Worm (Caenorhabditis elegans) whole organism, late embryonic: ENCODE results near the gene ubxn-4.

Experiments
- C08G9.2 ChIP-seq: sonication (generic microtip); optimal IDR thresholded peaks from 2 replicates; lab custom pipeline; 2016; ENCODE audit warnings: mild to moderate bottlenecking, missing genetic modification characterization, moderate library complexity, missing compliant biosample characterization
- C38D4.7 ChIP-seq: fragments of 200-800 bp; sonication (Bioruptor generic); optimal IDR thresholded peaks from 2 replicates; lab custom pipeline; 2018; ENCODE audit warnings: mild to moderate bottlenecking, missing genetic modification characterization, moderate library complexity, missing compliant biosample characterization
- F13H6.1 ChIP-seq: sonication (generic microtip); optimal IDR thresholded peaks from 2 replicates; lab custom pipeline; 2016; ENCODE audit warnings: missing genetic modification characterization, missing compliant biosample characterization
- K09A11.1 ChIP-seq: sonication (generic microtip); optimal IDR thresholded peaks from 2 replicates; lab custom pipeline; 2017; ENCODE audit warnings: antibody characterized with exemption, mild to moderate bottlenecking, missing genetic modification characterization, missing compliant biosample characterization; ENCODE audit not compliant: insufficient read depth
- T23F11.4 ChIP-seq: fragments of 200-800 bp; sonication (Bioruptor generic); optimal IDR thresholded peaks from 2 replicates; lab custom pipeline; 2018; ENCODE audit warnings: mild to moderate bottlenecking, missing genetic modification characterization, missing compliant biosample characterization
- Y22D7AL.16 ChIP-seq: sonication (generic microtip); optimal IDR thresholded peaks from 2 replicates; lab custom pipeline; 2016; ENCODE audit warnings: missing genetic modification characterization, missing compliant biosample characterization
- ahr-1 ChIP-seq: sonication (generic microtip); optimal IDR thresholded peaks from 2 replicates; lab custom pipeline; 2016; ENCODE audit warnings: missing genetic modification characterization, missing compliant biosample characterization
- ama-1 ChIP-seq: fragments of 150-350 bp; optimal IDR thresholded peaks from 2 replicates; lab custom pipeline; 2014
- ceh-14 ChIP-seq: sonication (generic microtip); optimal IDR thresholded peaks from 2 replicates; lab custom pipeline; 2016; ENCODE audit warnings: missing genotype, missing genetic modification characterization, missing compliant biosample characterization
- ceh-18 ChIP-seq: sonication (generic microtip); optimal IDR thresholded peaks from 2 replicates; lab custom pipeline; 2016; ENCODE audit warnings: missing genetic modification characterization, missing compliant biosample characterization
- ceh-2 ChIP-seq: sonication (generic microtip); optimal IDR thresholded peaks from 2 replicates; lab custom pipeline; 2016; ENCODE audit warnings: missing genotype, missing genetic modification characterization, missing compliant biosample characterization
- ceh-22 ChIP-seq: sonication (generic microtip); optimal IDR thresholded peaks from 2 replicates; lab custom pipeline; 2017; ENCODE audit warnings: missing biosample characterization, missing genetic modification characterization
- ceh-24 ChIP-seq: sonication (generic microtip); optimal IDR thresholded peaks from 2 replicates; lab custom pipeline; 2016; ENCODE audit warnings: mild to moderate bottlenecking, missing genetic modification characterization, missing compliant biosample characterization
- ceh-34 ChIP-seq: sonication (generic microtip); optimal IDR thresholded peaks from 2 replicates; lab custom pipeline; 2016; ENCODE audit warnings: mild to moderate bottlenecking, missing genetic modification characterization, missing compliant biosample characterization
- ceh-45 ChIP-seq: fragments of 200-800 bp; sonication (Bioruptor generic); IDR thresholded peaks from 2 replicates; pipeline ENCODE4 v1.3.6; 2022; ENCODE audit warnings: missing genetic modification reagents, missing genetic modification characterization, missing compliant biosample characterization
- ceh-48 ChIP-seq: sonication (generic microtip); optimal IDR thresholded peaks from 2 replicates; lab custom pipeline; 2016; ENCODE audit warnings: missing genetic modification characterization, inconsistent platforms, missing compliant biosample characterization
- ceh-9 ChIP-seq: sonication (generic microtip); optimal IDR thresholded peaks from 2 replicates; lab custom pipeline; 2016; ENCODE audit warnings: mild to moderate bottlenecking, missing genetic modification characterization, inconsistent platforms, missing compliant biosample characterization
- dmd-4 ChIP-seq: sonication (generic microtip); optimal IDR thresholded peaks from 2 replicates; lab custom pipeline; 2016; ENCODE audit warnings: borderline replicate concordance, missing genetic modification characterization, missing compliant biosample characterization
- elt-2 ChIP-seq: sonication (generic microtip); optimal IDR thresholded peaks from 2 replicates; lab custom pipeline; 2016; ENCODE audit warnings: missing genetic modification reagents, missing genetic modification characterization, missing compliant biosample characterization
- elt-4 ChIP-seq: sonication (generic microtip); optimal IDR thresholded peaks from 2 replicates; lab custom pipeline; 2016; ENCODE audit warnings: missing genetic modification characterization, missing compliant biosample characterization
- ets-4 ChIP-seq: sonication (generic microtip); optimal IDR thresholded peaks from 2 replicates; lab custom pipeline; 2016; ENCODE audit warnings: missing genetic modification characterization, missing compliant biosample characterization
- fax-1 ChIP-seq: sonication (generic microtip); optimal IDR thresholded peaks from 2 replicates; lab custom pipeline; 2016; ENCODE audit warnings: missing genotype, missing genetic modification characterization, missing compliant biosample characterization
- fkh-10 ChIP-seq: fragments of 150-350 bp; optimal IDR thresholded peaks from 2 replicates; lab custom pipeline; 2014; ENCODE audit warnings: missing biosample characterization, missing genetic modification reagents, missing genetic modification characterization
- fkh-6 ChIP-seq: sonication (generic microtip); optimal IDR thresholded peaks from 2 replicates; lab custom pipeline; 2016; ENCODE audit warnings: missing genetic modification characterization, missing compliant biosample characterization
- hlh-13 ChIP-seq: fragments of 200-800 bp; sonication (Bioruptor generic); optimal IDR thresholded peaks from 2 replicates; lab custom pipeline; 2018; ENCODE audit warnings: mild to moderate bottlenecking, missing genetic modification characterization, missing compliant biosample characterization
- hlh-30 ChIP-seq: sonication (generic microtip); optimal IDR thresholded peaks from 2 replicates; lab custom pipeline; 2017; ENCODE audit warnings: antibody characterized with exemption, missing genetic modification characterization, missing compliant biosample characterization; ENCODE audit not compliant: insufficient read depth
- hlh-6 ChIP-seq: sonication (generic microtip); optimal IDR thresholded peaks from 2 replicates; lab custom pipeline; 2016; ENCODE audit warnings: missing genotype, missing genetic modification characterization, missing compliant biosample characterization
- hlh-8 ChIP-seq: sonication (generic microtip); optimal IDR thresholded peaks from 2 replicates; lab custom pipeline; 2016; ENCODE audit warnings: missing genotype, missing genetic modification characterization, missing compliant biosample characterization
- lim-6 ChIP-seq: sonication (generic microtip); optimal IDR thresholded peaks from 2 replicates; lab custom pipeline; 2016; ENCODE audit warnings: missing genetic modification characterization, missing compliant biosample characterization
- lin-11 ChIP-seq: fragments of 200-800 bp; sonication (Bioruptor generic); optimal IDR thresholded peaks from 2 replicates; lab custom pipeline; 2018; ENCODE audit warnings: mild to moderate bottlenecking, missing genetic modification characterization, missing compliant biosample characterization
- madf-2 ChIP-seq: sonication (generic microtip); optimal IDR thresholded peaks from 2 replicates; lab custom pipeline; 2017; ENCODE audit warnings: missing genetic modification characterization, missing compliant biosample characterization
- mec-3 ChIP-seq: sonication (generic microtip); optimal IDR thresholded peaks from 2 replicates; lab custom pipeline; 2016; ENCODE audit warnings: borderline replicate concordance, missing genetic modification characterization, missing compliant biosample characterization
- nhr-11 ChIP-seq: fragments of 150-350 bp; optimal IDR thresholded peaks from 2 replicates; lab custom pipeline; 2014; ENCODE audit warnings: missing biosample characterization, missing genetic modification characterization
- nhr-232 ChIP-seq: sonication (generic microtip); optimal IDR thresholded peaks from 2 replicates; lab custom pipeline; 2016; ENCODE audit warnings: missing genetic modification characterization, missing compliant biosample characterization
- npax-4 ChIP-seq: sonication (generic microtip); optimal IDR thresholded peaks from 2 replicates; lab custom pipeline; 2016; ENCODE audit warnings: missing genetic modification characterization, missing compliant biosample characterization
- pag-3 ChIP-seq: sonication (generic microtip); optimal IDR thresholded peaks from 2 replicates; lab custom pipeline; 2016; ENCODE audit warnings: missing compliant biosample characterization, missing genetic modification characterization, borderline replicate concordance
- pat-9 ChIP-seq: fragments of 200-800 bp; sonication (Bioruptor generic); optimal IDR thresholded peaks from 2 replicates; lab custom pipeline; 2018; ENCODE audit warnings: mild to moderate bottlenecking, missing genetic modification characterization, moderate library complexity, missing compliant biosample characterization
- pax-1 ChIP-seq: fragments of 150-350 bp; optimal IDR thresholded peaks from 2 replicates; lab custom pipeline; 2014; ENCODE audit warnings: missing biosample characterization, missing genetic modification characterization
- pha-2 ChIP-seq: sonication (generic microtip); optimal IDR thresholded peaks from 2 replicates; lab custom pipeline; 2017; ENCODE audit warnings: mild to moderate bottlenecking, missing genetic modification characterization, missing compliant biosample characterization
- pros-1 ChIP-seq: fragments of 150-350 bp; optimal IDR thresholded peaks from 2 replicates; lab custom pipeline; 2014; ENCODE audit warnings: missing biosample characterization, missing genetic modification reagents, missing genetic modification characterization
- sox-4 ChIP-seq: sonication (generic microtip); optimal IDR thresholded peaks from 2 replicates; lab custom pipeline; 2017; ENCODE audit warnings: mild to moderate bottlenecking, missing genetic modification characterization, inconsistent platforms, missing compliant biosample characterization
- syd-9 ChIP-seq: sonication (generic microtip); optimal IDR thresholded peaks from 2 replicates; lab custom pipeline; 2016; ENCODE audit warnings: mild to moderate bottlenecking, missing genetic modification characterization, moderate library complexity, missing compliant biosample characterization
- tbx-2 ChIP-seq: sonication (generic microtip); optimal IDR thresholded peaks from 2 replicates; lab custom pipeline; 2016; ENCODE audit warnings: missing genetic modification characterization, missing compliant biosample characterization
- tbx-7 ChIP-seq: sonication (generic microtip); optimal IDR thresholded peaks from 2 replicates; lab custom pipeline; 2016; ENCODE audit warnings: missing genotype, missing genetic modification characterization, missing compliant biosample characterization
- unc-3 ChIP-seq, 2 experiments: fragments of 200-800 bp in 1 of 2; sonication (Bioruptor generic) in 1 of 2; sonication (generic microtip) in 1 of 2; conservative IDR thresholded peaks in 1 of 2; optimal IDR thresholded peaks in 1 of 2; 2 replicates each; pipeline versions ENCODE4 v1.3.6 to Lab custom; 2016 to 2022; ENCODE audit warnings: missing compliant biosample characterization in 2 of 2, missing genetic modification characterization in 2 of 2, missing genetic modification reagents in 1 of 2
- unc-42 ChIP-seq: sonication (generic microtip); optimal IDR thresholded peaks from 2 replicates; lab custom pipeline; 2016; ENCODE audit warnings: missing genotype, missing genetic modification characterization, missing compliant biosample characterization
- unc-86 ChIP-seq: sonication (generic microtip); optimal IDR thresholded peaks from 2 replicates; lab custom pipeline; 2016; ENCODE audit warnings: missing genetic modification characterization, missing compliant biosample characterization
- zip-5 ChIP-seq: sonication (generic microtip); optimal IDR thresholded peaks from 2 replicates; lab custom pipeline; 2016; ENCODE audit warnings: missing genetic modification characterization, missing compliant biosample characterization
- ztf-16 ChIP-seq: sonication (generic microtip); optimal IDR thresholded peaks from 2 replicates; lab custom pipeline; 2017; ENCODE audit warnings: missing genetic modification characterization, missing compliant biosample characterization

Gene ubxn-4

DNA sequence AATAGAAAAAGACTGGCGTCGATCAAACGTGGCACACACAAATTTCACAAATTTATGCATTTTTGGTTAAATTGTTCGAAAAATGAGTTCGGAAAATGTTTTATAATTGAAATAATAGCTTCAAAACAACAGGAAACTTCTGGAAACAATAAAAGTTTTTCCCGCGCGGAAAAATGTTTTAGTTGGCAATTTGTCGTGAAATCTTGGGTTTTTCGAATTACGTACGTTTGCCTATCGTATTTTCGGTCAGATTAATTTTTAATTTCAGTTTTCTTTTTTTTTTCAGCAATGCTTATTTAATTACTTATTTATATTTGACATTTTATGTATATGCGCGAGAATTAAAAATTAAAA, 49.9 kb downstream of the ubxn-4 start:
- TF ChIP-seq fax-1 (tag; lab: Kevin White, UChicago) (no peak), ceh-14 (tag; lab: Kevin White, UChicago) (no peak), nhr-232 (tag; lab: Kevin White, UChicago) (no peak), hlh-30 (tag; lab: Kevin White, UChicago) (no peak), ets-4 (tag; lab: Kevin White, UChicago) (no peak), C38D4.7 (GFP tag; lab: Kevin White, UChicago) (no peak), nhr-11 (tag; lab: Kevin White, UChicago) (no peak), lin-11 (tag; lab: Kevin White, UChicago) (no peak), ztf-16 (no peak), lim-6 (no peak)

DNA sequence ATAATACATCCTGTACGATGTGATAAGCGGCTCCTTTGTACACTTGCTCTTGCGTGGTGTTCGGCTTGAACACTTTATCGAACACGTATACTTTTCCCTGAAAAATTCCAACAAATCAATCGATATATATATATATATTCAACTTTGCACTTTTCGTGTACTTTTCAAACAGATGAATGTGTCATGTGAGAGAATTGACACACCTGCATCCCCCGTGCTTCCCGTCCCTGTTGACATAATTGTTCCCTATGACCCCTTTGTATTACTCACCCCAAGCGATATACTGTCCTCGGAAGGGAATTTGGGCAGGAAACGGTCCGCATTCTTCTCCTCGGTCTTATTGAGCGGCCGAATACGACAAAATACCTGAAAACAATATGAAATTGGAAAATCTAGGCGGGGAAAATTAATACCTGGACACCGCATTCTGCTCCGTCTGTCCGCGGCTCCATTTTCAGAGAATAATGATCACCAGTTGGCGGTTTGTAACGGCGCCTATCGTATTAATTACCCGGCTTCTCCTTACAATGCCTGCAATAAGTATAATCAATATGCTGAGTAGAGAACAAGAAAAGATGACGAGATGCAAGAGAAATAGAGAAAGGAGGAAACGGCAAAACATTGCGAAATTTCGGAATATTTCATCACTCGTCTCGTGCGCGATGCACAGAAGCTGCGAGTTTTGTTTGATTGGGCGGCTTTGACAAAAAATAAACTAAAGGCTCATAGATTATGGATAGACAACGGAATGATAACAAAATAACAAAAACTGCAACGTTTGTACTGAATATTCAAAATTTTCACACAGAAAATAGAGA, 50.5 kb downstream of the ubxn-4 start, which contains the start of gene unc-116:
Gene unc-116, minus strand, starts transcription at position 531 of the 818 bp plus-strand sequence.
- TF ChIP-seq pag-3 (tag; lab: Kevin White, UChicago): no peak
- TF ChIP-seq sox-4 (tag; lab: Kevin White, UChicago): no peak
- no peak for TF ChIP-seq ceh-45 (GFP tag; lab: Robert Waterston, UW)
- TF ChIP-seq elt-2 (tag; lab: Kevin White, UChicago): no peak
- no peak for TF ChIP-seq mec-3 (tag; lab: Kevin White, UChicago)
- TF ChIP-seq pax-1: no peak
- TF ChIP-seq unc-3 (GFP tag; conservative IDR thresholded peaks at IDR 0.05; lab: Robert Waterston, UW): no peak
- TF ChIP-seq unc-3 (tag; optimal IDR thresholded peaks at IDR 0.05; lab: Kevin White, UChicago): no peak
- no peak for TF ChIP-seq zip-5 (tag; lab: Kevin White, UChicago)
- TF ChIP-seq fax-1 (tag; lab: Kevin White, UChicago): no peak
- no peak for TF ChIP-seq npax-4 (tag; lab: Kevin White, UChicago)
- no peak for TF ChIP-seq hlh-6 (tag; lab: Kevin White, UChicago)
- no peak for TF ChIP-seq hlh-8 (tag; lab: Kevin White, UChicago)
- TF ChIP-seq ama-1 (lab: Kevin White, UChicago): peak; percentile 47
- TF ChIP-seq ceh-24 (tag; lab: Kevin White, UChicago): no peak
- TF ChIP-seq fkh-10: no peak
- TF ChIP-seq unc-42 (tag; lab: Kevin White, UChicago): peak; percentile 3
- no peak for TF ChIP-seq C08G9.2 (tag; lab: Kevin White, UChicago)
- no peak for TF ChIP-seq dmd-4 (tag; lab: Kevin White, UChicago)
- no peak for TF ChIP-seq ahr-1
- no peak for TF ChIP-seq ceh-34
- TF ChIP-seq pros-1: no peak
- no peak for TF ChIP-seq tbx-2 (tag; lab: Kevin White, UChicago)
- TF ChIP-seq hlh-13 (GFP tag; lab: Kevin White, UChicago): no peak
- no peak for TF ChIP-seq elt-4 (tag; lab: Kevin White, UChicago)
- TF ChIP-seq ceh-18: no peak
- TF ChIP-seq T23F11.4: no peak
- no peak for TF ChIP-seq pat-9 (tag; lab: Kevin White, UChicago)
- peak; percentile 86 for TF ChIP-seq hlh-30 (tag; lab: Kevin White, UChicago)
- TF ChIP-seq Y22D7AL.16: no peak
- no peak for TF ChIP-seq ceh-22
- TF ChIP-seq syd-9 (tag; lab: Kevin White, UChicago): no peak
- TF ChIP-seq K09A11.1: no peak
- no peak for TF ChIP-seq ceh-2 (tag; lab: Kevin White, UChicago)
- TF ChIP-seq ets-4 (tag; lab: Kevin White, UChicago): no peak
- TF ChIP-seq ceh-14 (tag; lab: Kevin White, UChicago): no peak
- TF ChIP-seq C38D4.7 (GFP tag; lab: Kevin White, UChicago): no peak
- no peak for TF ChIP-seq madf-2
- TF ChIP-seq fkh-6: no peak
- peak; percentile 44 for TF ChIP-seq ceh-48 (tag; lab: Kevin White, UChicago)
- no peak for TF ChIP-seq tbx-7 (tag; lab: Kevin White, UChicago)
- TF ChIP-seq nhr-11 (tag; lab: Kevin White, UChicago): no peak
- TF ChIP-seq pha-2 (tag; lab: Kevin White, UChicago): no peak
- TF ChIP-seq F13H6.1: no peak
- TF ChIP-seq ceh-9 (tag; lab: Kevin White, UChicago): no peak
- TF ChIP-seq unc-86 (tag; lab: Kevin White, UChicago): no peak
